Fruit fly (Drosophila melanogaster) whole organism, embryonic: ENCODE measurements around the gene Gpdh1.
A peak's percentile ranks its signal among the peaks of the same experiment; 100 is the strongest.

Experiments
- Atf-2 ChIP-seq: fragments of 200-800 bp; sonication (Bioruptor generic); optimal IDR thresholded peaks from 2 replicates; lab custom pipeline; 2016; ENCODE audit warnings: missing biosample characterization, missing genetic modification characterization
- Atf3 ChIP-seq: fragments of 200-800 bp; sonication (Bioruptor generic); optimal IDR thresholded peaks from 3 replicates; lab custom pipeline; 2016; ENCODE audit warnings: missing biosample characterization, missing genetic modification characterization
- Awh ChIP-seq: fragments of 200-800 bp; sonication (Bioruptor generic); IDR thresholded peaks from 2 replicates; pipeline ENCODE4, ENCODE4 v1.3.6; 2022; ENCODE audit warnings: missing biosample characterization, missing genetic modification characterization
- BtbVII ChIP-seq: fragments of 200-800 bp; sonication (Bioruptor generic); optimal IDR thresholded peaks from 3 replicates; lab custom pipeline; 2017; ENCODE audit warnings: missing biosample characterization, mild to moderate bottlenecking, missing genetic modification characterization
- C15 ChIP-seq: fragments of 200-800 bp; sonication (Bioruptor generic); IDR thresholded peaks from 3 replicates; pipeline ENCODE4 v1.3.6; 2022; ENCODE audit warnings: missing biosample characterization, missing genetic modification characterization
- CG11085 ChIP-seq: fragments of 200-800 bp; sonication (Bioruptor generic); IDR thresholded peaks from 2 replicates; pipeline ENCODE4 v1.3.6; 2022; ENCODE audit warnings: missing biosample characterization, missing genetic modification characterization
- CG11696 ChIP-seq: fragments of 200-800 bp; sonication (Bioruptor generic); IDR thresholded peaks from 2 replicates; pipeline ENCODE4 v1.3.6; 2022; ENCODE audit warnings: missing biosample characterization, missing genetic modification characterization
- CG14014 ChIP-seq: fragments of 200-800 bp; sonication (Bioruptor generic); IDR thresholded peaks from 2 replicates; pipeline ENCODE4 v1.3.6; 2022; ENCODE audit warnings: missing biosample characterization, missing genetic modification characterization
- CG15696 ChIP-seq: fragments of 200-800 bp; sonication (Bioruptor generic); optimal IDR thresholded peaks from 2 replicates; lab custom pipeline; 2019; ENCODE audit warnings: missing biosample characterization, mild to moderate bottlenecking, missing genetic modification characterization, moderate library complexity
- CG1602 ChIP-seq: fragments of 200-800 bp; sonication (Bioruptor generic); optimal IDR thresholded peaks from 3 replicates; lab custom pipeline; 2016; ENCODE audit warnings: missing biosample characterization, missing genetic modification characterization
- CG16813 ChIP-seq: fragments of 200-800 bp; sonication (Bioruptor generic); IDR thresholded peaks from 3 replicates; pipeline ENCODE4 v1.3.6; 2022; ENCODE audit warnings: missing biosample characterization, missing genetic modification characterization; ENCODE audit not compliant: partially characterized antibody
- CG17361 ChIP-seq: fragments of 200-800 bp; sonication (Bioruptor generic); IDR thresholded peaks from 3 replicates; pipeline ENCODE4 v1.3.6; 2022; ENCODE audit warnings: missing biosample characterization, missing genetic modification characterization
- CG18764 ChIP-seq: fragments of 200-800 bp; sonication (Bioruptor generic); optimal IDR thresholded peaks from 3 replicates; lab custom pipeline; 2016; ENCODE audit warnings: missing biosample characterization, missing genetic modification characterization
- CG2199 ChIP-seq: fragments of 200-800 bp; sonication (Bioruptor generic); IDR thresholded peaks from 3 replicates; pipeline ENCODE4 v1.3.6; 2022; ENCODE audit warnings: missing biosample characterization, missing genetic modification characterization
- CG2202 ChIP-seq: fragments of 200-800 bp; sonication (Bioruptor generic); optimal IDR thresholded peaks from 2 replicates; lab custom pipeline; 2018; ENCODE audit warnings: missing biosample characterization, mild to moderate bottlenecking, missing genetic modification characterization
- CG2678 ChIP-seq: fragments of 200-800 bp; sonication (Bioruptor generic); optimal IDR thresholded peaks from 3 replicates; lab custom pipeline; 2019; ENCODE audit warnings: missing biosample characterization, mild to moderate bottlenecking, missing genetic modification characterization, moderate library complexity
- CG2875 ChIP-seq: fragments of 200-800 bp; sonication (Bioruptor generic); optimal IDR thresholded peaks from 2 replicates; lab custom pipeline; 2017; ENCODE audit warnings: missing biosample characterization, mild to moderate bottlenecking, missing genetic modification characterization, missing genetic modification reagents
- CG3163 ChIP-seq: fragments of 200-800 bp; sonication (Bioruptor generic); optimal IDR thresholded peaks from 3 replicates; lab custom pipeline; 2016; ENCODE audit warnings: missing biosample characterization, missing genetic modification characterization
- CG3838 ChIP-seq: fragments of 200-800 bp; sonication (Bioruptor generic); optimal IDR thresholded peaks from 3 replicates; lab custom pipeline; 2016; ENCODE audit warnings: missing biosample characterization, missing genetic modification characterization
- CG3995 ChIP-seq: fragments of 200-800 bp; sonication (Bioruptor generic); optimal IDR thresholded peaks from 3 replicates; lab custom pipeline; 2016; ENCODE audit warnings: missing biosample characterization, missing genetic modification characterization
- CG6175 ChIP-seq: fragments of 200-800 bp; sonication (Bioruptor generic); IDR thresholded peaks from 3 replicates; pipeline ENCODE4 v1.3.6; 2022; ENCODE audit warnings: missing biosample characterization, missing genetic modification characterization
- CG6654 ChIP-seq: fragments of 200-800 bp; sonication (Bioruptor generic); optimal IDR thresholded peaks from 2 replicates; lab custom pipeline; 2017; ENCODE audit warnings: missing biosample characterization, mild to moderate bottlenecking, missing genetic modification characterization
- CG6813 ChIP-seq: fragments of 200-800 bp; sonication (Bioruptor generic); optimal IDR thresholded peaks from 2 replicates; lab custom pipeline; 2017; ENCODE audit warnings: missing biosample characterization, missing genetic modification characterization, mild to moderate bottlenecking, moderate library complexity, missing genetic modification reagents
- CG8089 ChIP-seq: fragments of 200-800 bp; sonication (Bioruptor generic); optimal IDR thresholded peaks from 3 replicates; lab custom pipeline; 2016; ENCODE audit warnings: missing biosample characterization, missing genetic modification characterization
- CG8924 ChIP-seq: fragments of 200-800 bp; optimal IDR thresholded peaks from 3 replicates; lab custom pipeline; 2019; ENCODE audit warnings: missing biosample characterization, mild to moderate bottlenecking, missing genetic modification characterization, moderate library complexity
- E2f1 ChIP-seq: fragments of 200-800 bp; sonication (Bioruptor generic); IDR thresholded peaks from 2 replicates; pipeline ENCODE4 v1.3.6; 2022; ENCODE audit warnings: missing biosample characterization, missing genetic modification characterization
- Lim3 ChIP-seq: fragments of 200-800 bp; sonication (Bioruptor generic); IDR thresholded peaks from 2 replicates; pipeline ENCODE4 v1.3.6; 2022; ENCODE audit warnings: missing biosample characterization, missing genetic modification characterization
- Max ChIP-seq: fragments of 200-800 bp; sonication (Bioruptor generic); optimal IDR thresholded peaks from 2 replicates; lab custom pipeline; 2016; ENCODE audit warnings: missing biosample characterization, mild to moderate bottlenecking, missing genetic modification characterization
- NC2α ChIP-seq: fragments of 200-800 bp; sonication (Bioruptor generic); optimal IDR thresholded peaks from 2 replicates; lab custom pipeline; 2016; ENCODE audit warnings: missing biosample characterization, missing genetic modification characterization
- NC2β ChIP-seq: fragments of 200-800 bp; sonication (Bioruptor generic); optimal IDR thresholded peaks from 2 replicates; lab custom pipeline; 2016; ENCODE audit warnings: missing biosample characterization, missing genetic modification characterization
- Neu2 ChIP-seq: fragments of 200-800 bp; sonication (Bioruptor generic); optimal IDR thresholded peaks from 3 replicates; lab custom pipeline; 2016; ENCODE audit warnings: missing biosample characterization, missing genetic modification characterization, borderline replicate concordance
- Sox102F ChIP-seq: fragments of 200-800 bp; sonication (Bioruptor generic); optimal IDR thresholded peaks from 2 replicates; lab custom pipeline; 2018; ENCODE audit warnings: missing biosample characterization, mild to moderate bottlenecking, missing genetic modification characterization, moderate library complexity
- ab ChIP-seq: fragments of 200-800 bp; sonication (Bioruptor generic); optimal IDR thresholded peaks from 2 replicates; lab custom pipeline; 2016; ENCODE audit warnings: missing biosample characterization, missing genetic modification characterization
- disco-r ChIP-seq: fragments of 200-800 bp; sonication (Bioruptor generic); optimal IDR thresholded peaks from 2 replicates; lab custom pipeline; 2016; ENCODE audit warnings: missing biosample characterization, missing genetic modification characterization
- eyg ChIP-seq: fragments of 200-800 bp; sonication (Bioruptor generic); optimal IDR thresholded peaks from 3 replicates; lab custom pipeline; 2016; ENCODE audit warnings: missing biosample characterization, missing genetic modification characterization
- hkb ChIP-seq, 2 experiments: fragments of 200-800 bp in 1 of 2; fragments of >200 bp in 1 of 2; sonication (Bioruptor generic) in 1 of 2; IDR thresholded peaks in 1 of 2; optimal IDR thresholded peaks in 1 of 2; 2 replicates each; pipeline versions ENCODE4 v1.3.6 to Lab custom; 2017 to 2022; ENCODE audit warnings: missing biosample characterization in 1 of 2, missing genetic modification characterization in 1 of 2
- jumu ChIP-seq: fragments of 200-800 bp; sonication (Bioruptor generic); optimal IDR thresholded peaks from 3 replicates; lab custom pipeline; 2016; ENCODE audit warnings: missing biosample characterization, missing genetic modification characterization
- ken ChIP-seq: fragments of 200-800 bp; sonication (Bioruptor generic); IDR thresholded peaks from 3 replicates; pipeline ENCODE4 v1.3.6; 2022; ENCODE audit warnings: missing biosample characterization, missing genetic modification characterization
- knrl ChIP-seq: fragments of 200-800 bp; sonication (Bioruptor generic); IDR thresholded peaks from 3 replicates; pipeline ENCODE4 v1.3.6; 2022; ENCODE audit warnings: missing biosample characterization, missing genetic modification characterization; ENCODE audit not compliant: partially characterized antibody
- lov ChIP-seq, 2 experiments: fragments of 200-800 bp in 1 of 2; fragments of >200 bp in 1 of 2; sonication (Bioruptor generic) in 1 of 2; IDR thresholded peaks in 1 of 2; optimal IDR thresholded peaks in 1 of 2; 2 replicates in 1 of 2; 3 replicates in 1 of 2; pipeline versions ENCODE4 v1.3.6 to Lab custom; 2017 to 2022; ENCODE audit warnings: missing biosample characterization in 1 of 2, missing genetic modification characterization in 1 of 2
- pfk ChIP-seq: fragments of 200-800 bp; sonication (Bioruptor generic); optimal IDR thresholded peaks from 2 replicates; lab custom pipeline; 2018; ENCODE audit warnings: missing biosample characterization, mild to moderate bottlenecking, missing genetic modification characterization, moderate library complexity
- salm ChIP-seq: fragments of 200-800 bp; sonication (Bioruptor generic); optimal IDR thresholded peaks from 2 replicates; lab custom pipeline; 2018; ENCODE audit warnings: missing biosample characterization, mild to moderate bottlenecking, missing genetic modification characterization
- slbo ChIP-seq: fragments of 200-800 bp; sonication (Bioruptor generic); IDR thresholded peaks from 2 replicates; pipeline ENCODE4 v1.3.6; 2022; ENCODE audit warnings: missing biosample characterization, missing genetic modification characterization
- sr ChIP-seq: fragments of 200-800 bp; sonication (Bioruptor generic); IDR thresholded peaks from 3 replicates; pipeline ENCODE4 v1.3.6; 2022; ENCODE audit warnings: missing biosample characterization, missing genetic modification characterization
- tin ChIP-seq: fragments of 200-800 bp; sonication (Bioruptor generic); optimal IDR thresholded peaks from 3 replicates; lab custom pipeline; 2016; ENCODE audit warnings: missing biosample characterization, missing genetic modification characterization
- twi ChIP-seq: fragments of 200-800 bp; optimal IDR thresholded peaks from 2 replicates; lab custom pipeline; 2019; ENCODE audit warnings: missing biosample characterization, mild to moderate bottlenecking, missing genetic modification characterization, moderate library complexity
- unc-4 ChIP-seq: fragments of 200-800 bp; sonication (Bioruptor generic); IDR thresholded peaks from 2 replicates; pipeline ENCODE4 v1.3.6; 2022; ENCODE audit warnings: missing biosample characterization, missing genetic modification characterization; ENCODE audit not compliant: partially characterized antibody
- wdn ChIP-seq: fragments of 200-800 bp; sonication (Bioruptor generic); IDR thresholded peaks from 2 replicates; pipeline ENCODE4 v1.3.6; 2022; ENCODE audit warnings: missing biosample characterization, missing genetic modification characterization
- zfh1 ChIP-seq: fragments of 200-800 bp; sonication (Bioruptor generic); IDR thresholded peaks from 3 replicates; pipeline ENCODE4 v1.3.6; 2022; ENCODE audit warnings: missing biosample characterization, missing genetic modification characterization

The Gpdh1 gene

dm6 chr2L:5948775-5949526 lies 5.5 kb downstream of the Gpdh1 start, which contains the start of gene CG9044 (continued):
- TF ChIP-seq tin (GFP tag; lab: Kevin White, UChicago) (peak; percentile 36), lov (optimal IDR thresholded peaks at IDR 0.05; lab: Kevin White, UChicago) (no peak), lov (GFP tag; IDR thresholded peaks at IDR 0.05; lab: Robert Waterston, UW) (no peak), disco-r (no peak), CG8924 (peak; percentile 34), CG6654 (no peak), pfk (GFP tag; lab: Kevin White, UChicago) (no peak), BtbVII (GFP tag; lab: Kevin White, UChicago) (peak; percentile 0), Awh (GFP tag; lab: Robert Waterston, UW) (no peak), slbo (GFP tag; lab: Robert Waterston, UW) (peak; percentile 77), CG3995 (peak; percentile 79), CG6813 (GFP tag; lab: Kevin White, UChicago) (no peak), E2f1 (GFP tag; lab: Robert Waterston, UW) (peak; percentile 41; the same call in 1 of the 2 replicates), CG16813 (GFP tag; lab: Robert Waterston, UW) (peak; percentile 96), Neu2 (peak; percentile 30), NC2α (GFP tag; lab: Kevin White, UChicago) (peak; percentile 48), CG2875 (GFP tag; lab: Kevin White, UChicago) (no peak), CG14014 (peak; percentile 16; the same call in 1 of the 2 replicates), CG15696 (tag; lab: Kevin White, UChicago) (peak; percentile 41), CG11696 (no peak), Lim3 (GFP tag; lab: Robert Waterston, UW) (no peak), Sox102F (no peak), C15 (GFP tag; lab: Robert Waterston, UW) (no peak), wdn (GFP tag; lab: Robert Waterston, UW) (peak; percentile 11; the same call in 1 of the 2 replicates), CG17361 (no peak; the same call in 1 of the 3 replicates), salm (tag; lab: Kevin White, UChicago) (no peak), CG11085 (GFP tag; lab: Robert Waterston, UW) (no peak), unc-4 (GFP tag; lab: Robert Waterston, UW) (peak; percentile 85), CG2199 (GFP tag; lab: Robert Waterston, UW) (no peak), sr (no peak), CG18764 (GFP tag; lab: Kevin White, UChicago) (peak; percentile 31), Max (peak; percentile 52), twi (tag; lab: Kevin White, UChicago) (no peak), CG1602 (GFP tag; lab: Kevin White, UChicago) (peak; percentile 48), CG6175 (GFP tag; lab: Robert Waterston, UW) (no peak), Atf3 (GFP tag; lab: Kevin White, UChicago) (peak; percentile 37), CG2678 (tag; lab: Kevin White, UChicago) (no peak), CG3163 (GFP tag; lab: Kevin White, UChicago) (peak; percentile 12), zfh1 (GFP tag; lab: Robert Waterston, UW) (peak; percentile 42; the same call in 1 of the 3 replicates), CG2202 (tag; lab: Kevin White, UChicago) (no peak), Atf-2 (GFP tag; lab: Kevin White, UChicago) (no peak), jumu (GFP tag; lab: Kevin White, UChicago) (peak; percentile 70), knrl (peak; percentile 96), ken (GFP tag; lab: Robert Waterston, UW) (0 out of 3 replicates have a peak, but pooled peaks have one; percentile 28), eyg (GFP tag; lab: Kevin White, UChicago) (peak; percentile 26), CG3838 (GFP tag; lab: Kevin White, UChicago) (peak; percentile 44), NC2β (peak; percentile 36), hkb (optimal IDR thresholded peaks at IDR 0.05; lab: Kevin White, UChicago) (no peak), hkb (GFP tag; IDR thresholded peaks at IDR 0.05; lab: Robert Waterston, UW) (no peak), ab (GFP tag; lab: Kevin White, UChicago) (no peak), CG8089 (GFP tag; lab: Kevin White, UChicago) (peak; percentile 33)
